Fruit fly (Drosophila melanogaster) whole organism, embryonic: Measurements from ENCODE around the gene alphaCOP.

ENCODE experiments used
- ATbp ChIP-seq: fragments of 200-800 bp; sonication (Bioruptor generic); optimal IDR thresholded peaks from 2 replicates; lab custom pipeline; 2017; ENCODE audit warnings: missing biosample characterization, mild to moderate bottlenecking, missing genetic modification characterization, missing genetic modification reagents
- Asciz ChIP-seq: fragments of 200-800 bp; sonication (Bioruptor generic); optimal IDR thresholded peaks from 2 replicates; lab custom pipeline; 2017; ENCODE audit warnings: missing biosample characterization, mild to moderate bottlenecking, missing genetic modification characterization, missing genetic modification reagents
- CG10979 ChIP-seq: fragments of 200-800 bp; sonication (Bioruptor generic); optimal IDR thresholded peaks from 2 replicates; lab custom pipeline; 2018; ENCODE audit warnings: missing biosample characterization, mild to moderate bottlenecking, missing genetic modification characterization, moderate library complexity
- CG11723 ChIP-seq: fragments of 200-800 bp; sonication (Bioruptor generic); optimal IDR thresholded peaks from 2 replicates; lab custom pipeline; 2017; ENCODE audit warnings: missing biosample characterization, mild to moderate bottlenecking, missing genetic modification characterization
- CG12219 ChIP-seq: fragments of 200-800 bp; sonication (Bioruptor generic); optimal IDR thresholded peaks from 3 replicates; lab custom pipeline; 2018; ENCODE audit warnings: missing biosample characterization, mild to moderate bottlenecking, missing genetic modification characterization
- CG14710 ChIP-seq: fragments of 200-800 bp; sonication (Bioruptor generic); optimal IDR thresholded peaks from 3 replicates; lab custom pipeline; 2019; ENCODE audit warnings: missing biosample characterization, mild to moderate bottlenecking, missing genetic modification characterization, moderate library complexity
- CG15601 ChIP-seq: fragments of 200-800 bp; sonication (Bioruptor generic); optimal IDR thresholded peaks from 3 replicates; lab custom pipeline; 2019; ENCODE audit warnings: missing biosample characterization, mild to moderate bottlenecking, missing genetic modification characterization, moderate library complexity
- CG16815 ChIP-seq: fragments of 200-800 bp; sonication (Bioruptor generic); optimal IDR thresholded peaks from 3 replicates; lab custom pipeline; 2017; ENCODE audit warnings: missing biosample characterization, mild to moderate bottlenecking, missing genetic modification characterization
- CG17829 ChIP-seq: fragments of 200-800 bp; optimal IDR thresholded peaks from 2 replicates; lab custom pipeline; 2019; ENCODE audit warnings: missing biosample characterization, mild to moderate bottlenecking, missing genetic modification characterization, moderate library complexity
- CG2129 ChIP-seq: fragments of 200-800 bp; sonication (Bioruptor generic); IDR thresholded peaks from 2 replicates; pipeline ENCODE4 v1.3.6; 2022; ENCODE audit warnings: missing biosample characterization, missing genetic modification characterization; ENCODE audit not compliant: partially characterized antibody
- CG30020 ChIP-seq: fragments of 200-800 bp; optimal IDR thresholded peaks from 2 replicates; lab custom pipeline; 2019; ENCODE audit warnings: missing biosample characterization, mild to moderate bottlenecking, missing genetic modification characterization, moderate library complexity
- CG32772 ChIP-seq: fragments of 200-800 bp; sonication (Bioruptor generic); IDR thresholded peaks from 2 replicates; pipeline ENCODE4 v1.3.6; 2022; ENCODE audit warnings: missing biosample characterization, missing genetic modification characterization
- CG6175 ChIP-seq: fragments of 200-800 bp; sonication (Bioruptor generic); IDR thresholded peaks from 3 replicates; pipeline ENCODE4 v1.3.6; 2022; ENCODE audit warnings: missing biosample characterization, missing genetic modification characterization
- D ChIP-seq, 2 experiments: fragments of 200-800 bp in 1 of 2; fragments of >200 bp in 1 of 2; sonication (Bioruptor generic) in 1 of 2; optimal IDR thresholded peaks; 2 replicates in 1 of 2; 3 replicates in 1 of 2; lab custom pipeline; 2017; ENCODE audit warnings: mild to moderate bottlenecking in 1 of 2, missing biosample characterization in 1 of 2, missing genetic modification characterization in 1 of 2, missing genetic modification reagents in 1 of 2
- Doc3 ChIP-seq: fragments of 200-800 bp; sonication (Bioruptor generic); IDR thresholded peaks from 3 replicates; pipeline ENCODE4 v1.3.6; 2022; ENCODE audit warnings: missing biosample characterization, missing genetic modification characterization; ENCODE audit not compliant: partially characterized antibody
- Dref ChIP-seq: fragments of 200-800 bp; sonication (Bioruptor generic); IDR thresholded peaks from 2 replicates; pipeline ENCODE4 v1.3.6; 2022; ENCODE audit warnings: missing biosample characterization, missing genetic modification characterization
- Gug ChIP-seq: fragments of 200-800 bp; sonication (Bioruptor generic); IDR thresholded peaks from 4 replicates; pipeline ENCODE4 v1.3.6; 2022; ENCODE audit warnings: missing biosample characterization, missing genetic modification characterization
- H15 ChIP-seq: fragments of 200-800 bp; sonication (Bioruptor generic); IDR thresholded peaks from 3 replicates; pipeline ENCODE4 v1.3.6; 2022; ENCODE audit warnings: missing biosample characterization, missing genetic modification characterization
- HLHmδ ChIP-seq: fragments of 200-800 bp; sonication (Bioruptor generic); optimal IDR thresholded peaks from 2 replicates; lab custom pipeline; 2018; ENCODE audit warnings: missing biosample characterization, mild to moderate bottlenecking, missing genetic modification characterization, moderate library complexity
- HmgZ ChIP-seq: fragments of 200-800 bp; sonication (Bioruptor generic); optimal IDR thresholded peaks from 2 replicates; lab custom pipeline; 2018; ENCODE audit warnings: missing biosample characterization, mild to moderate bottlenecking, missing genetic modification characterization
- Hr51 ChIP-seq, 2 experiments: fragments of 200-800 bp; sonication (Bioruptor generic); optimal IDR thresholded peaks; 2 replicates in 1 of 2; 3 replicates in 1 of 2; lab custom pipeline; 2016 to 2018; ENCODE audit warnings: missing biosample characterization in 2 of 2, missing genetic modification characterization in 2 of 2, mild to moderate bottlenecking in 1 of 2, moderate library complexity in 1 of 2
- Hsf ChIP-seq: fragments of 200-800 bp; sonication (Bioruptor generic); optimal IDR thresholded peaks from 3 replicates; lab custom pipeline; 2016; ENCODE audit warnings: missing biosample characterization, missing genetic modification characterization
- TFAM ChIP-seq: fragments of 200-800 bp; sonication (Bioruptor generic); optimal IDR thresholded peaks from 2 replicates; lab custom pipeline; 2017; ENCODE audit warnings: missing biosample characterization, missing genetic modification characterization, inconsistent platforms
- Usf ChIP-seq: fragments of 200-800 bp; sonication (Bioruptor generic); optimal IDR thresholded peaks from 2 replicates; lab custom pipeline; 2017; ENCODE audit warnings: missing genotype, missing biosample characterization, missing genetic modification characterization
- Xbp1 ChIP-seq: fragments of 200-800 bp; sonication (Bioruptor generic); optimal IDR thresholded peaks from 3 replicates; lab custom pipeline; 2016; ENCODE audit warnings: missing biosample characterization, mild to moderate bottlenecking, missing genetic modification characterization
- az2 ChIP-seq: fragments of 200-800 bp; sonication (Bioruptor generic); optimal IDR thresholded peaks from 3 replicates; lab custom pipeline; 2016; ENCODE audit warnings: missing biosample characterization, missing genetic modification characterization
- bigmax ChIP-seq: fragments of 200-800 bp; sonication (Bioruptor generic); optimal IDR thresholded peaks from 2 replicates; lab custom pipeline; 2018; ENCODE audit warnings: missing biosample characterization, mild to moderate bottlenecking, missing genetic modification characterization
- bowl ChIP-seq: fragments of 200-800 bp; sonication (Bioruptor generic); IDR thresholded peaks from 2 replicates; pipeline ENCODE4 v1.3.6; 2022; ENCODE audit warnings: missing biosample characterization, missing genetic modification characterization
- br ChIP-seq: fragments of >200 bp; optimal IDR thresholded peaks from 2 replicates; lab custom pipeline; 2017
- danr ChIP-seq: fragments of 200-800 bp; sonication (Bioruptor generic); IDR thresholded peaks from 2 replicates; pipeline ENCODE4 v1.3.6; 2022; ENCODE audit warnings: missing biosample characterization, missing genetic modification characterization
- emc ChIP-seq: fragments of 200-800 bp; sonication (Bioruptor generic); optimal IDR thresholded peaks from 2 replicates; lab custom pipeline; 2016; ENCODE audit warnings: missing biosample characterization, missing genetic modification characterization
- eve ChIP-seq, 2 experiments: fragments of >200 bp; optimal IDR thresholded peaks; 2 replicates each; lab custom pipeline; 2017; ENCODE audit warnings: missing biosample characterization in 2 of 2, missing genetic modification characterization in 2 of 2
- gce ChIP-seq: fragments of 200-800 bp; sonication (Bioruptor generic); IDR thresholded peaks from 3 replicates; pipeline ENCODE4 v1.3.6; 2022; ENCODE audit warnings: missing biosample characterization, missing genetic modification characterization
- gcm ChIP-seq: fragments of 200-800 bp; sonication (Bioruptor generic); optimal IDR thresholded peaks from 2 replicates; lab custom pipeline; 2019; ENCODE audit warnings: missing biosample characterization, mild to moderate bottlenecking, missing genetic modification characterization, moderate library complexity
- gem ChIP-seq: fragments of 200-800 bp; sonication (Bioruptor generic); optimal IDR thresholded peaks from 2 replicates; lab custom pipeline; 2019; ENCODE audit warnings: missing biosample characterization, mild to moderate bottlenecking, missing genetic modification characterization, moderate library complexity
- hbn ChIP-seq: fragments of 200-800 bp; sonication (Bioruptor generic); IDR thresholded peaks from 2 replicates; pipeline ENCODE4 v1.3.6; 2022; ENCODE audit warnings: missing biosample characterization, missing genetic modification characterization; ENCODE audit not compliant: partially characterized antibody
- lola ChIP-seq, 3 experiments: fragments of >200 bp in 2 of 3; fragments of 200-800 bp in 1 of 3; sonication (Bioruptor generic) in 1 of 3; optimal IDR thresholded peaks; 2 replicates each; lab custom pipeline; 2017 to 2019; ENCODE audit warnings: missing biosample characterization in 3 of 3, missing genetic modification characterization in 3 of 3, mild to moderate bottlenecking in 1 of 3, moderate library complexity in 1 of 3
- lov ChIP-seq, 2 experiments: fragments of 200-800 bp in 1 of 2; fragments of >200 bp in 1 of 2; sonication (Bioruptor generic) in 1 of 2; IDR thresholded peaks in 1 of 2; optimal IDR thresholded peaks in 1 of 2; 2 replicates in 1 of 2; 3 replicates in 1 of 2; pipeline versions ENCODE4 v1.3.6 to Lab custom; 2017 to 2022; ENCODE audit warnings: missing biosample characterization in 1 of 2, missing genetic modification characterization in 1 of 2
- onecut ChIP-seq: fragments of 200-800 bp; sonication (Bioruptor generic); IDR thresholded peaks from 2 replicates; pipeline ENCODE4 v1.3.6; 2022; ENCODE audit warnings: missing biosample characterization, missing genetic modification characterization
- prd ChIP-seq, 3 experiments: fragments of >200 bp in 2 of 3; fragments of 200-800 bp in 1 of 3; sonication (Bioruptor generic) in 1 of 3; optimal IDR thresholded peaks in 2 of 3; IDR thresholded peaks in 1 of 3; 2 replicates in 2 of 3; 3 replicates in 1 of 3; pipeline versions ENCODE4 v1.3.6 to Lab custom; 2017 to 2022; ENCODE audit warnings: missing biosample characterization in 1 of 3, missing genetic modification characterization in 1 of 3
- scrt ChIP-seq: fragments of 200-800 bp; sonication (Bioruptor generic); optimal IDR thresholded peaks from 2 replicates; lab custom pipeline; 2018; ENCODE audit warnings: missing biosample characterization, mild to moderate bottlenecking, missing genetic modification characterization, moderate library complexity
- sens-2 ChIP-seq: fragments of 200-800 bp; sonication (Bioruptor generic); IDR thresholded peaks from 2 replicates; pipeline ENCODE4 v1.3.6; 2022; ENCODE audit warnings: missing biosample characterization, missing genetic modification characterization
- sug ChIP-seq: fragments of 200-800 bp; optimal IDR thresholded peaks from 2 replicates; lab custom pipeline; 2019; ENCODE audit warnings: missing biosample characterization, mild to moderate bottlenecking, missing genetic modification characterization, moderate library complexity
- trh ChIP-seq: fragments of 200-800 bp; sonication (Bioruptor generic); optimal IDR thresholded peaks from 2 replicates; lab custom pipeline; 2016; ENCODE audit warnings: missing biosample characterization, missing genetic modification characterization
- vfl ChIP-seq: fragments of 200-800 bp; sonication (Bioruptor generic); optimal IDR thresholded peaks from 2 replicates; lab custom pipeline; 2016; ENCODE audit warnings: missing biosample characterization, missing genetic modification characterization
- wor ChIP-seq: fragments of 200-800 bp; sonication (Bioruptor generic); IDR thresholded peaks from 2 replicates; pipeline ENCODE4 v1.3.6; 2022; ENCODE audit warnings: missing biosample characterization, missing genetic modification characterization
- zen2 ChIP-seq: fragments of 200-800 bp; sonication (Bioruptor generic); IDR thresholded peaks from 3 replicates; pipeline ENCODE4 v1.3.6; 2022; ENCODE audit warnings: missing biosample characterization, missing genetic modification characterization; ENCODE audit not compliant: partially characterized antibody

Gene alphaCOP

DNA sequence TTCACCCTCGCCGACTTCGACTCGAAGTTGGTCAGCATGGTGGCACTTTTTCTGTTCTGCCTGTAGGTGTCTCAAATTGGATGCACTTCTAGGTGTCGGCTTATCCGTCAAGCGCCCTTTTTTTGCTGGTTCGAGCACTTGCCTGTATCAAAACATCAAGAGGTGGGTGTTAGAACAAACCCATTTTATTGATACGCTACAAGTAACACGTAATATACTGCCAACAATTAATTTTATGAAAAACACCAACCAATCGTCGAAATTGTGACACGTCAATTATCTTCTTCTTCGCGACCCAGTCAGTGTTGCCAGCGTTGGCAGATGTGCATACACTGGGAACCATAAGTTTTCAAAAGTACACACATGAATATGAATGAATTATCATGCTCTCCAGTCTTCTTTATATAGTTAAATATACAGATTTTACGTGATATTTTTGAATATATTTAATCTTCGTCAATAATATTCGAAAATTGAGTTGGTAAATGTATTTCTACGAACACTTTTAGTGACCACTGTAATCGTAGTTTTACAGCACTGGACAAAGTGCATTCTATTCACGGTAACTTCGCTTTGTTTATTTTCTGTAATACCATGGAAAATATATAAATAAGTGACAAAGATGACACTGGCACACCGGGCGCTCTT lies at the start of gene alphaCOP, which contains the start of gene CG13919 (continued):
- TF ChIP-seq TFAM (GFP tag; lab: Kevin White, UChicago) = peak; percentile 75
- no peak for TF ChIP-seq br (lab: Kevin White, UChicago)
- peak; percentile 94 for TF ChIP-seq bowl (GFP tag; lab: Robert Waterston, UW)
- TF ChIP-seq eve (GFP tag; optimal IDR thresholded peaks at IDR 0.05; lab: Kevin White, UChicago) = no peak
- TF ChIP-seq zen2 = no peak
- no peak for TF ChIP-seq Doc3 (GFP tag; lab: Robert Waterston, UW)
- peak; percentile 95 for TF ChIP-seq CG15601 (tag; lab: Kevin White, UChicago)
- no peak for TF ChIP-seq lov (optimal IDR thresholded peaks at IDR 0.05; lab: Kevin White, UChicago)
- peak; percentile 96 for TF ChIP-seq lov (GFP tag; IDR thresholded peaks at IDR 0.05; lab: Robert Waterston, UW)
- peak; percentile 94 for TF ChIP-seq sug (tag; lab: Kevin White, UChicago)
- TF ChIP-seq trh (GFP tag; lab: Kevin White, UChicago) = peak; percentile 95
- TF ChIP-seq hbn (GFP tag; lab: Robert Waterston, UW) = 0 out of 2 replicates have a peak, but pooled peaks have one; percentile 18
- peak; percentile 95 for TF ChIP-seq gce (GFP tag; lab: Robert Waterston, UW)
- peak; percentile 95 for TF ChIP-seq CG17829 (tag; lab: Kevin White, UChicago)
- peak; percentile 89 for TF ChIP-seq CG11723
- peak; percentile 99 for TF ChIP-seq Xbp1 (GFP tag; lab: Kevin White, UChicago)
- no peak for TF ChIP-seq HLHmδ
- TF ChIP-seq H15 = peak; percentile 96
- peak; percentile 94 for TF ChIP-seq vfl
- TF ChIP-seq scrt = peak; percentile 83
- TF ChIP-seq CG12219 (GFP tag; lab: Kevin White, UChicago) = peak; percentile 91
- no peak for TF ChIP-seq Asciz (GFP tag; lab: Kevin White, UChicago)
- peak; percentile 96 for TF ChIP-seq gcm
- TF ChIP-seq danr (GFP tag; lab: Robert Waterston, UW) = peak; percentile 65
- no peak for TF ChIP-seq CG2129 (GFP tag; lab: Robert Waterston, UW)
- TF ChIP-seq lola (GFP tag; optimal IDR thresholded peaks at IDR 0.05; lab: Kevin White, UChicago) = peak in 1 of 3 experiments; percentile 95
- TF ChIP-seq emc (GFP tag; lab: Kevin White, UChicago) = peak; percentile 65
- peak; percentile 98 for TF ChIP-seq az2 (GFP tag; lab: Kevin White, UChicago)
- no peak for TF ChIP-seq D (optimal IDR thresholded peaks at IDR 0.05; lab: Kevin White, UChicago)
- peak; percentile 88 for TF ChIP-seq D (GFP tag; optimal IDR thresholded peaks at IDR 0.05; lab: Kevin White, UChicago)
- peak; percentile 89 for TF ChIP-seq Usf (GFP tag; lab: Kevin White, UChicago)
- TF ChIP-seq CG16815 (GFP tag; lab: Kevin White, UChicago) = peak; percentile 95
- no peak for TF ChIP-seq prd (optimal IDR thresholded peaks at IDR 0.05; lab: Kevin White, UChicago)
- TF ChIP-seq prd (GFP tag; IDR thresholded peaks at IDR 0.05; lab: Robert Waterston, UW) = peak; percentile 98
- TF ChIP-seq CG32772 = peak; percentile 96
- TF ChIP-seq CG14710 (tag; lab: Kevin White, UChicago) = peak; percentile 99
- peak; percentile 40; the same call in 1 of the 2 replicates for TF ChIP-seq Dref (GFP tag; lab: Robert Waterston, UW)
- peak; percentile 98 for TF ChIP-seq gem
- peak; percentile 96 for TF ChIP-seq sens-2 (GFP tag; lab: Robert Waterston, UW)
- TF ChIP-seq CG10979 = peak; percentile 91
- TF ChIP-seq wor (GFP tag; lab: Robert Waterston, UW) = peak; percentile 96
- TF ChIP-seq Hsf = peak; percentile 97
- peak; percentile 86 for TF ChIP-seq CG30020 (tag; lab: Kevin White, UChicago)
- TF ChIP-seq ATbp (GFP tag; lab: Kevin White, UChicago) = peak; percentile 93
- peak; percentile 98 for TF ChIP-seq HmgZ (tag; lab: Kevin White, UChicago)
- peak; percentile 20 for TF ChIP-seq bigmax (GFP tag; lab: Kevin White, UChicago)
- peak; percentile 90 for TF ChIP-seq Gug
- TF ChIP-seq CG6175 = peak; percentile 83
- peak; percentile 93 to 97 for TF ChIP-seq Hr51 (GFP tag; optimal IDR thresholded peaks at IDR 0.05; lab: Kevin White, UChicago)
- peak; percentile 82; the same call in 1 of the 2 replicates for TF ChIP-seq onecut (GFP tag; lab: Robert Waterston, UW)
